Worm (Caenorhabditis elegans): ENCODE measurements around the gene gsto-3.

Gene gsto-3

ce11 chrIII:352992-353391 is 28.1 kb downstream of the gsto-3 start (continued):
- TF ChIP-seq lin-13 (GFP tag; optimal IDR thresholded peaks at IDR 0.05) (no peak), snu-23 (GFP tag; optimal IDR thresholded peaks at IDR 0.05) (no peak), elt-2 (tag; optimal IDR thresholded peaks at IDR 0.05) (no peak), nhr-77 (tag; optimal IDR thresholded peaks at IDR 0.05) (no peak), unc-30 (tag; optimal IDR thresholded peaks at IDR 0.05) (no peak), dpl-1 (GFP tag; optimal IDR thresholded peaks at IDR 0.05) (no peak), isw-1 (GFP tag; IDR thresholded peaks at IDR 0.05) (no peak), swsn-7 (tag; optimal IDR thresholded peaks at IDR 0.05) (no peak), unc-98 (GFP tag; IDR thresholded peaks at IDR 0.05) (no peak), ceh-88 (GFP tag; IDR thresholded peaks at IDR 0.05) (no peak), rnt-1 (tag; optimal IDR thresholded peaks at IDR 0.05) (no peak), nhr-11 (tag; optimal IDR thresholded peaks at IDR 0.05) (no peak), nhr-71 (tag; optimal IDR thresholded peaks at IDR 0.05) (peak; percentile 37), nhr-85 (tag) (peak; percentile 55)

ce11 chrIII:351860-352456 is 29.1 kb downstream of the gsto-3 start:
- no peak for TF ChIP-seq skn-1 (tag; optimal IDR thresholded peaks at IDR 0.05)
- peak; percentile 13 for TF ChIP-seq nhr-20 (tag; optimal IDR thresholded peaks at IDR 0.05)
- no peak for TF ChIP-seq F16B12.6 (tag; optimal IDR thresholded peaks at IDR 0.05)
- TF ChIP-seq nhr-237 (tag; optimal IDR thresholded peaks at IDR 0.05) = no peak
- no peak for TF ChIP-seq ces-1 (GFP tag; optimal IDR thresholded peaks at IDR 0.05)
- TF ChIP-seq nhr-84 (tag; optimal IDR thresholded peaks at IDR 0.05) = no peak
- no peak for TF ChIP-seq fkh-4 (tag; optimal IDR thresholded peaks at IDR 0.05; ENCODE audit: borderline replicate concordance)
- no peak for TF ChIP-seq isw-1 (GFP tag; IDR thresholded peaks at IDR 0.05)
- peak in 1 of 3 experiments; percentile 18 for TF ChIP-seq dpl-1 (GFP tag; optimal IDR thresholded peaks at IDR 0.05)
- peak; percentile 64 for TF ChIP-seq fkh-8 (tag; optimal IDR thresholded peaks at IDR 0.05)
- TF ChIP-seq unc-130 (tag; optimal IDR thresholded peaks at IDR 0.05) = no peak
- TF ChIP-seq pax-3 (tag; optimal IDR thresholded peaks at IDR 0.05) = no peak
- no peak for TF ChIP-seq ets-5 (GFP tag; IDR thresholded peaks at IDR 0.05)
- TF ChIP-seq unc-62 (GFP tag; optimal IDR thresholded peaks at IDR 0.05) = no peak
- no peak for TF ChIP-seq tlp-1 (tag; optimal IDR thresholded peaks at IDR 0.05)
- TF ChIP-seq xbp-1 (tag; optimal IDR thresholded peaks at IDR 0.05) = no peak
- peak; percentile 31 to 37 for TF ChIP-seq efl-1 (optimal IDR thresholded peaks at IDR 0.05)
- peak in 1 of 2 experiments; percentile 94 for TF ChIP-seq efl-1 (GFP tag; optimal IDR thresholded peaks at IDR 0.05 in 1 of 2)
- TF ChIP-seq ama-1 (optimal IDR thresholded peaks at IDR 0.05) = no peak
- TF ChIP-seq unc-98 (GFP tag; IDR thresholded peaks at IDR 0.05) = no peak
- TF ChIP-seq efl-3 (GFP tag; optimal IDR thresholded peaks at IDR 0.05) = no peak
- no peak for TF ChIP-seq elt-3 (tag; optimal IDR thresholded peaks at IDR 0.05)
- TF ChIP-seq blmp-1 (tag; optimal IDR thresholded peaks at IDR 0.05) = peak; percentile 91
- peak; percentile 8 for TF ChIP-seq snu-23 (GFP tag; optimal IDR thresholded peaks at IDR 0.05)
- TF ChIP-seq nhr-19 (GFP tag; conservative IDR thresholded peaks at IDR 0.05) = no peak
- peak; percentile 72 for TF ChIP-seq lin-14 (GFP tag; optimal IDR thresholded peaks at IDR 0.05)
- no peak for TF ChIP-seq lin-13 (GFP tag; optimal IDR thresholded peaks at IDR 0.05)
- TF ChIP-seq elt-2 (tag; optimal IDR thresholded peaks at IDR 0.05) = no peak
- TF ChIP-seq alr-1 (tag; optimal IDR thresholded peaks at IDR 0.05; ENCODE audit: borderline replicate concordance) = no peak
- no peak for TF ChIP-seq nhr-77 (tag; optimal IDR thresholded peaks at IDR 0.05)
- no peak for TF ChIP-seq sptf-1 (tag; optimal IDR thresholded peaks at IDR 0.05)
- peak; percentile 93 for TF ChIP-seq nhr-85 (tag)
- no peak for TF ChIP-seq sup-37 (GFP tag; optimal IDR thresholded peaks at IDR 0.05)
- TF ChIP-seq hpl-2 (GFP tag; optimal IDR thresholded peaks at IDR 0.05) = no peak
- no peak for TF ChIP-seq swsn-7 (tag; optimal IDR thresholded peaks at IDR 0.05)
- no peak for TF ChIP-seq snpc-4 (tag; optimal IDR thresholded peaks at IDR 0.05)
- TF ChIP-seq jun-1 (tag; optimal IDR thresholded peaks at IDR 0.05) = no peak
- no peak for TF ChIP-seq mab-9 (GFP tag; IDR thresholded peaks at IDR 0.05)
- no peak for TF ChIP-seq ceh-8 (GFP tag; optimal IDR thresholded peaks at IDR 0.05)
- no peak for TF ChIP-seq irx-1 (tag; optimal IDR thresholded peaks at IDR 0.05)
- TF ChIP-seq nhr-47 (tag; optimal IDR thresholded peaks at IDR 0.05) = no peak
- no peak for TF ChIP-seq ceh-90 (tag; optimal IDR thresholded peaks at IDR 0.05)
- peak; percentile 4 for TF ChIP-seq nhr-90 (tag; optimal IDR thresholded peaks at IDR 0.05; ENCODE audit: poor library complexity)
- TF ChIP-seq mep-1 (tag; optimal IDR thresholded peaks at IDR 0.05) = peak; percentile 35
- TF ChIP-seq vab-15 (tag; optimal IDR thresholded peaks at IDR 0.05) = no peak
- peak; percentile 21 for TF ChIP-seq ztf-4 (tag; optimal IDR thresholded peaks at IDR 0.05)
- TF ChIP-seq ceh-88 (GFP tag; IDR thresholded peaks at IDR 0.05) = no peak

Data from whole organism, L1 larva.